Worm (Caenorhabditis elegans): ENCODE data around the gene eor-2.

- TF ChIP-seq ceh-82 (tag; optimal IDR thresholded peaks at IDR 0.05) (no peak), elt-2 (tag; optimal IDR thresholded peaks at IDR 0.05) (no peak)
These were observed 21.4 kb upstream of the eor-2 start, which contains the start of gene sym-1 for ce11 chrX:14581429-14581828.

All from whole organism, L3 larva.